Fruit fly (Drosophila melanogaster) whole organism, prepupa: ENCODE measurements around the gene ND-51.

ENCODE experiments used
- Blimp-1 ChIP-seq: fragments of 200-800 bp; sonication (Bioruptor generic); optimal IDR thresholded peaks from 3 replicates; lab custom pipeline; 2017; ENCODE audit warnings: missing biosample characterization, missing genetic modification characterization, mild to moderate bottlenecking, moderate library complexity, missing genetic modification reagents
- CG10631 ChIP-seq: fragments of 200-800 bp; sonication (Bioruptor generic); optimal IDR thresholded peaks from 2 replicates; lab custom pipeline; 2016; ENCODE audit warnings: missing biosample characterization, missing genetic modification characterization
- CG11294 ChIP-seq: fragments of 200-800 bp; sonication (Bioruptor generic); IDR thresholded peaks from 2 replicates; pipeline ENCODE4 v1.3.6; 2022; ENCODE audit warnings: missing biosample characterization, missing genetic modification characterization
- CG11762 ChIP-seq: fragments of 200-800 bp; sonication (Bioruptor generic); optimal IDR thresholded peaks from 3 replicates; lab custom pipeline; 2016; ENCODE audit warnings: missing biosample characterization, missing genetic modification characterization; ENCODE audit not compliant: insufficient read depth
- CG11902 ChIP-seq: fragments of 200-800 bp; sonication (Bioruptor generic); optimal IDR thresholded peaks from 3 replicates; lab custom pipeline; 2016; ENCODE audit warnings: missing biosample characterization, missing genetic modification characterization
- CG1621 ChIP-seq: fragments of 200-800 bp; sonication (Bioruptor generic); optimal IDR thresholded peaks from 3 replicates; lab custom pipeline; 2018; ENCODE audit warnings: missing biosample characterization, mild to moderate bottlenecking, missing genetic modification characterization
- CG16779 ChIP-seq: fragments of 200-800 bp; sonication (Bioruptor generic); optimal IDR thresholded peaks from 3 replicates; lab custom pipeline; 2017; ENCODE audit warnings: missing biosample characterization, mild to moderate bottlenecking, missing genetic modification characterization
- CG31627 ChIP-seq: fragments of 200-800 bp; sonication (Bioruptor generic); optimal IDR thresholded peaks from 3 replicates; lab custom pipeline; 2016; ENCODE audit warnings: missing biosample characterization, missing genetic modification characterization
- CG32006 ChIP-seq: fragments of 200-800 bp; sonication (Bioruptor generic); optimal IDR thresholded peaks from 3 replicates; lab custom pipeline; 2017; ENCODE audit warnings: missing biosample characterization, mild to moderate bottlenecking, missing genetic modification characterization
- CG34406 ChIP-seq: fragments of 200-800 bp; sonication (Bioruptor generic); optimal IDR thresholded peaks from 3 replicates; lab custom pipeline; 2016; ENCODE audit warnings: missing biosample characterization, missing genetic modification characterization
- CG3919 ChIP-seq: fragments of 200-800 bp; sonication (Bioruptor generic); optimal IDR thresholded peaks from 3 replicates; lab custom pipeline; 2016; ENCODE audit warnings: missing biosample characterization, missing genetic modification characterization
- CG4318 ChIP-seq: fragments of 200-800 bp; sonication (Bioruptor generic); optimal IDR thresholded peaks from 3 replicates; lab custom pipeline; 2017; ENCODE audit warnings: missing biosample characterization, mild to moderate bottlenecking, missing genetic modification characterization
- CG6163 ChIP-seq: fragments of 200-800 bp; sonication (Bioruptor generic); IDR thresholded peaks from 3 replicates; pipeline ENCODE4 v1.3.6; 2022; ENCODE audit warnings: missing biosample characterization, missing genetic modification characterization
- CG6276 ChIP-seq: fragments of 200-800 bp; sonication (Bioruptor generic); optimal IDR thresholded peaks from 2 replicates; lab custom pipeline; 2017; ENCODE audit warnings: missing biosample characterization, mild to moderate bottlenecking, missing genetic modification characterization
- CG6792 ChIP-seq: fragments of 200-800 bp; sonication (Bioruptor generic); optimal IDR thresholded peaks from 3 replicates; lab custom pipeline; 2016; ENCODE audit warnings: missing biosample characterization, missing genetic modification characterization
- CG6808 ChIP-seq: fragments of 200-800 bp; sonication (Bioruptor generic); optimal IDR thresholded peaks from 3 replicates; lab custom pipeline; 2017; ENCODE audit warnings: missing biosample characterization, missing genetic modification characterization, mild to moderate bottlenecking, moderate library complexity, missing genetic modification reagents
- CG8119 ChIP-seq: fragments of 200-800 bp; sonication (Bioruptor generic); IDR thresholded peaks from 3 replicates; pipeline ENCODE4 v1.3.6; 2022; ENCODE audit warnings: missing biosample characterization, missing genetic modification characterization
- CG8632 ChIP-seq: fragments of 200-800 bp; sonication (Bioruptor generic); optimal IDR thresholded peaks from 3 replicates; lab custom pipeline; 2016; ENCODE audit warnings: missing biosample characterization, missing genetic modification characterization
- Eip78C ChIP-seq: fragments of 200-800 bp; sonication (Bioruptor generic); peaks from one replicate; lab custom pipeline; 2016; ENCODE audit warnings: missing biosample characterization, missing genetic modification characterization
- Eip93F ChIP-seq: fragments of 200-800 bp; sonication (Bioruptor generic); optimal IDR thresholded peaks from 2 replicates; lab custom pipeline; 2016; ENCODE audit warnings: missing biosample characterization, mild to moderate bottlenecking, missing genetic modification characterization
- Ets96B ChIP-seq: fragments of 200-800 bp; optimal IDR thresholded peaks from 2 replicates; lab custom pipeline; 2019; ENCODE audit warnings: missing biosample characterization, mild to moderate bottlenecking, missing genetic modification characterization, moderate library complexity
- Gug ChIP-seq: fragments of 200-800 bp; sonication (Bioruptor generic); IDR thresholded peaks from 2 replicates; pipeline ENCODE4 v1.3.6; 2022; ENCODE audit warnings: missing biosample characterization, missing genetic modification characterization
- Hr38 ChIP-seq: sonication (Bioruptor generic); optimal IDR thresholded peaks from 2 replicates; lab custom pipeline; 2016; ENCODE audit warnings: missing biosample characterization, missing genetic modification characterization
- Hr39 ChIP-seq: fragments of 200-800 bp; sonication (Bioruptor generic); optimal IDR thresholded peaks from 2 replicates; lab custom pipeline; 2016; ENCODE audit warnings: missing biosample characterization, missing genetic modification characterization
- Hr4 ChIP-seq: fragments of 200-800 bp; sonication (Bioruptor generic); optimal IDR thresholded peaks from 3 replicates; lab custom pipeline; 2016; ENCODE audit warnings: missing biosample characterization, missing genetic modification characterization
- Lpt ChIP-seq: fragments of 200-800 bp; sonication (Bioruptor generic); optimal IDR thresholded peaks from 3 replicates; lab custom pipeline; 2016; ENCODE audit warnings: missing biosample characterization, missing genetic modification characterization
- OdsH ChIP-seq: fragments of 200-800 bp; sonication (Bioruptor generic); optimal IDR thresholded peaks from 3 replicates; lab custom pipeline; 2016; ENCODE audit warnings: missing biosample characterization, missing genetic modification characterization
- Smox ChIP-seq: fragments of 200-800 bp; sonication (Bioruptor generic); optimal IDR thresholded peaks from 3 replicates; lab custom pipeline; 2016; ENCODE audit warnings: missing biosample characterization, missing genetic modification characterization
- Sox102F ChIP-seq: fragments of 200-800 bp; sonication (Bioruptor generic); optimal IDR thresholded peaks from 2 replicates; lab custom pipeline; 2016; ENCODE audit warnings: missing biosample characterization, mild to moderate bottlenecking, missing genetic modification characterization
- Sox14 ChIP-seq: fragments of 200-800 bp; sonication (Bioruptor generic); optimal IDR thresholded peaks from 3 replicates; lab custom pipeline; 2016; ENCODE audit warnings: missing biosample characterization, missing genetic modification characterization
- achi ChIP-seq: fragments of 200-800 bp; sonication (Bioruptor generic); optimal IDR thresholded peaks from 3 replicates; lab custom pipeline; 2016; ENCODE audit warnings: missing biosample characterization, missing genetic modification characterization
- cyc ChIP-seq: fragments of 200-800 bp; sonication (Bioruptor generic); optimal IDR thresholded peaks from 3 replicates; lab custom pipeline; 2016; ENCODE audit warnings: missing biosample characterization, missing genetic modification characterization
- dac ChIP-seq: fragments of 200-800 bp; sonication (Bioruptor generic); optimal IDR thresholded peaks from 2 replicates; lab custom pipeline; 2017; ENCODE audit warnings: missing biosample characterization, mild to moderate bottlenecking, missing genetic modification characterization
- dsx ChIP-seq: fragments of 200-800 bp; optimal IDR thresholded peaks from 3 replicates; lab custom pipeline; 2019; ENCODE audit warnings: missing biosample characterization, mild to moderate bottlenecking, missing genetic modification characterization, moderate library complexity; ENCODE audit not compliant: poor library complexity, severe bottlenecking
- eg ChIP-seq: fragments of 200-800 bp; sonication (Bioruptor generic); IDR thresholded peaks from 3 replicates; pipeline ENCODE4 v1.3.6; 2022; ENCODE audit warnings: missing biosample characterization, missing genetic modification characterization
- esn ChIP-seq: fragments of 200-800 bp; sonication (Bioruptor generic); optimal IDR thresholded peaks from 2 replicates; lab custom pipeline; 2016; ENCODE audit warnings: missing biosample characterization, mild to moderate bottlenecking, missing genetic modification characterization, moderate library complexity
- fd59A ChIP-seq: fragments of 200-800 bp; sonication (Bioruptor generic); optimal IDR thresholded peaks from 2 replicates; lab custom pipeline; 2017; ENCODE audit warnings: missing biosample characterization, mild to moderate bottlenecking, missing genetic modification characterization, missing genetic modification reagents
- fd85E ChIP-seq: fragments of 200-800 bp; sonication (Bioruptor generic); optimal IDR thresholded peaks from 3 replicates; lab custom pipeline; 2016; ENCODE audit warnings: missing biosample characterization, missing genetic modification characterization
- fkh ChIP-seq: fragments of 200-800 bp; sonication (Bioruptor generic); optimal IDR thresholded peaks from 3 replicates; lab custom pipeline; 2017; ENCODE audit warnings: missing biosample characterization, mild to moderate bottlenecking, missing genetic modification characterization, moderate library complexity
- lz ChIP-seq: fragments of 200-800 bp; sonication (Bioruptor generic); optimal IDR thresholded peaks from 3 replicates; lab custom pipeline; 2016; ENCODE audit warnings: missing biosample characterization, missing genetic modification characterization
- net ChIP-seq: fragments of 200-800 bp; sonication (Bioruptor generic); optimal IDR thresholded peaks from 3 replicates; lab custom pipeline; 2016; ENCODE audit warnings: missing biosample characterization, missing genetic modification characterization
- salr ChIP-seq, 2 experiments: fragments of 200-800 bp; sonication (Bioruptor generic); optimal IDR thresholded peaks; 3 replicates each; lab custom pipeline; 2016 to 2018; ENCODE audit warnings: missing biosample characterization in 2 of 2, missing genetic modification characterization in 2 of 2, mild to moderate bottlenecking in 1 of 2
- topi ChIP-seq: fragments of 200-800 bp; sonication (Bioruptor generic); optimal IDR thresholded peaks from 3 replicates; lab custom pipeline; 2016; ENCODE audit warnings: missing biosample characterization, missing genetic modification characterization
- vri ChIP-seq: fragments of 200-800 bp; sonication (Bioruptor generic); optimal IDR thresholded peaks from 3 replicates; lab custom pipeline; 2016; ENCODE audit warnings: missing biosample characterization, mild to moderate bottlenecking, missing genetic modification characterization

ND-51 gene

DNA sequence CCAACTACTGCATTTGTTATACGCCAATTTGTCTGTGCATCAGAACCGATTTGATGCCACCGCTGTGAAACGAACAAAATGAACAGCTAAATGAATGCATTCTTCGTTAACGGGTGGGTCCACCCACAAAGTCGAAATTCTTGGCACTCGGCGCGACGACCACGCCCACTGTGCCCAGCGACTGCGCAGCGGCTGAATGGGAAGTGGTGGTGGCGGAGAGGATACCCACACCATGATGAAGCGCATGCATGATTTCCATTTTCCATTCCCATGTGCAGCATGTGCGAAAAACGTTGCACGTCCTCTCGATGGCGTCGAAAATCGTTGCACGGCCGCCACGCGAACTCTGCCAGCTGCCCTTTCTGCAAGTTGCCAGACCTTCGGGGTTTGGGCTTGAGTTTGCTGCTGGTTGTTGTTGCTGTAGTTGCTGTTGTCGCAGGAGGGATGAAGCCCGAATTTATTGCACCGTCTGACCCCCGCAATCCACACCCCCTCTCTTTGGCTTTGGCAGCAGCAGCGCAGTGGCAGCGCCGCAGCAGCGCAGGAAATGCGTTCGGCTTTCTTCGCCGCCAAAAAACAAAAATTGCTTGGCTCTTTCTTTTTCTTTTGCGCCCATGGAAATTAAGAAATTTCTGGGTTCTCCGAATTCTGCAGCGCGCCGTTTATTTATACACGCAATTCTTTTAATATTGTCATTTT lies 18.7 kb upstream of the ND-51 start (continued):
- no peak for TF ChIP-seq Gug (GFP tag; lab: Robert Waterston, UW)
- TF ChIP-seq CG10631 (GFP tag; lab: Kevin White, UChicago), result no peak
- no peak for TF ChIP-seq CG11762
- TF ChIP-seq Sox14 (GFP tag; lab: Kevin White, UChicago), result no peak
- TF ChIP-seq CG31627 (GFP tag; lab: Kevin White, UChicago), result no peak
- TF ChIP-seq dsx (GFP tag; lab: Kevin White, UChicago), result no peak

DNA sequence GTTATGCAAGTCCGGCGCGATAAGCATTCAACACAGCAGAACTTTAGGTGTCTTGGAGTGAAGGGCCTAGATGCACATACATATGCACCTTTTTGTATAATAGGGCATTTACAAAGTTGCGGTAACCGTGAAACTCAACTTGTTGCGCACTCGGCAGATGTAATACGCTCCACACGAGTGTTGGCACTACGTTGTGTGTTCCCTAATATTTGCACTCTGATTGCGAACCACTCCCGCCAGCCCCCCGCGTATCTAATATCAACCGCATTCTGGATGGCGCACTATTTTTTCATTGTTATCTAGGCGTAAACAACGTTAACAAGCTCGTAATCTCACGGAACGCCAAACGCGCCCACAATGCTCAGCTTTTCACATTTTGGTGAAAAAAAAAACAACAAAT lies 17.8 kb upstream of the ND-51 start:
- no peak for TF ChIP-seq CG11762
- TF ChIP-seq fd59A, result no peak
- TF ChIP-seq vri (GFP tag; lab: Kevin White, UChicago), result no peak
- no peak for TF ChIP-seq CG3919 (GFP tag; lab: Kevin White, UChicago)
- peak; percentile 91 for TF ChIP-seq fkh (GFP tag; lab: Kevin White, UChicago)
- TF ChIP-seq CG16779 (tag; lab: Kevin White, UChicago), result peak; percentile 39
- TF ChIP-seq cyc (GFP tag; lab: Kevin White, UChicago), result no peak
- TF ChIP-seq Eip93F, result no peak
- TF ChIP-seq OdsH (GFP tag; lab: Kevin White, UChicago), result no peak
- no peak for TF ChIP-seq CG11902
- peak; percentile 28; the same call in 1 of the 3 replicates for TF ChIP-seq CG6163 (GFP tag; lab: Robert Waterston, UW)

DNA sequence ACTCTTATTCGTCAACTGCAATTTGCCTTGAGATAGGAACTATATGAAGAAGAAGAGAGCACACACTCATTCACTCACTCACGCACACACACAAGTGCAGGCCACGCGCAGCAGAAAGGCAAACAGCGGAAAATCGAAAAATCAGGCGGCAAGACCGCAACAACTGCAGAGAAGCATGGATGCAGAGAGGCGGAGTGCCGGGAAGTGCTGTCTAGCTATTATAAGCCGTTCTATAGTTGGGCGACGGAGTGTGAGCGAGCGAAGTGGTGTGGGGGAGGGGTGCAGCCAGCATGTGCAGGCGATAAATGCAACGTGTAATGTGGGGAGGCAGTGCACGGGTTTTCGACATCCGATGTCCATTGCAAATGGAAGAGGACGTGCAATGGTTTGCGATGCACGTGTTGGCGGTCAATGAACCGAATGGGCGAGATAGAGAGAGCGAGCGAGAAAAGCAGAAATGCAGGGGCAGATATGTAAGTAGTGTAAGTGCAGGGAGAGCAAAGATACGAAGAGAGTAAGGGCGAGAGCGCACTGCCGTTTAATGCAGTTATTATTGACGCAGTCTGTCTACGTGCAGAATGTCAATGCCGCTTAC lies 16.3 kb upstream of the ND-51 start:
- TF ChIP-seq lz (GFP tag; lab: Kevin White, UChicago), result no peak
- no peak for TF ChIP-seq OdsH (GFP tag; lab: Kevin White, UChicago)
- no peak for TF ChIP-seq CG4318
- no peak for TF ChIP-seq cyc (GFP tag; lab: Kevin White, UChicago)
- TF ChIP-seq salr (GFP tag; optimal IDR thresholded peaks at IDR 0.05; lab: Kevin White, UChicago), result no peak
- TF ChIP-seq vri (GFP tag; lab: Kevin White, UChicago), result peak; percentile 29
- TF ChIP-seq Eip78C, result peak; percentile 88
- peak; percentile 8 for TF ChIP-seq topi (GFP tag; lab: Kevin White, UChicago)
- no peak for TF ChIP-seq CG6792 (GFP tag; lab: Kevin White, UChicago)
- no peak for TF ChIP-seq CG3919 (GFP tag; lab: Kevin White, UChicago)
- TF ChIP-seq CG11762, result no peak
- no peak for TF ChIP-seq Smox (GFP tag; lab: Kevin White, UChicago)
- TF ChIP-seq Ets96B (tag; lab: Kevin White, UChicago), result no peak
- TF ChIP-seq Eip93F, result no peak
- TF ChIP-seq Lpt (GFP tag; lab: Kevin White, UChicago), result peak; percentile 75
- TF ChIP-seq achi (GFP tag; lab: Kevin White, UChicago), result no peak
- no peak for TF ChIP-seq Hr4 (GFP tag; lab: Kevin White, UChicago)
- no peak for TF ChIP-seq Hr39 (GFP tag; lab: Kevin White, UChicago)
- TF ChIP-seq dac (GFP tag; lab: Kevin White, UChicago), result no peak
- TF ChIP-seq Sox102F, result no peak
- no peak for TF ChIP-seq Blimp-1 (GFP tag; lab: Kevin White, UChicago)
- TF ChIP-seq eg (GFP tag; lab: Robert Waterston, UW), result no peak
- no peak for TF ChIP-seq CG11902
- TF ChIP-seq Hr38, result no peak
- TF ChIP-seq net (GFP tag; lab: Kevin White, UChicago), result peak; percentile 16
- no peak for TF ChIP-seq fd85E (GFP tag; lab: Kevin White, UChicago)
- peak; percentile 1 for TF ChIP-seq Sox14 (GFP tag; lab: Kevin White, UChicago)
- TF ChIP-seq CG6276 (GFP tag; lab: Kevin White, UChicago), result peak; percentile 21
- no peak for TF ChIP-seq CG32006 (GFP tag; lab: Kevin White, UChicago)
- peak; percentile 42 for TF ChIP-seq Gug (GFP tag; lab: Robert Waterston, UW)
- no peak for TF ChIP-seq CG8632 (GFP tag; lab: Kevin White, UChicago)
- peak; percentile 3 for TF ChIP-seq esn (GFP tag; lab: Kevin White, UChicago)
- no peak for TF ChIP-seq CG31627 (GFP tag; lab: Kevin White, UChicago)
- TF ChIP-seq CG10631 (GFP tag; lab: Kevin White, UChicago), result no peak
- TF ChIP-seq CG34406, result no peak
- no peak for TF ChIP-seq CG11294
- TF ChIP-seq CG1621 (tag; lab: Kevin White, UChicago), result peak; percentile 25
- TF ChIP-seq CG8119 (GFP tag; lab: Robert Waterston, UW), result no peak
- peak; percentile 30 for TF ChIP-seq dsx (GFP tag; lab: Kevin White, UChicago)
- no peak for TF ChIP-seq CG6808 (GFP tag; lab: Kevin White, UChicago)
